Worm (Caenorhabditis elegans) whole organism, midembryonic: ENCODE data around the gene fut-4.

Experiments
- T22C8.4 ChIP-seq: fragments of 200-800 bp; sonication (Bioruptor generic); IDR thresholded peaks from 2 replicates; pipeline ENCODE4 v1.3.6; 2022; ENCODE audit warnings: missing genetic modification characterization, missing compliant biosample characterization
- flt-1 ChIP-seq: fragments of 200-800 bp; sonication (Bioruptor generic); IDR thresholded peaks from 2 replicates; pipeline ENCODE4 v1.3.6; 2022; ENCODE audit warnings: missing genetic modification characterization, missing compliant biosample characterization

DNA sequence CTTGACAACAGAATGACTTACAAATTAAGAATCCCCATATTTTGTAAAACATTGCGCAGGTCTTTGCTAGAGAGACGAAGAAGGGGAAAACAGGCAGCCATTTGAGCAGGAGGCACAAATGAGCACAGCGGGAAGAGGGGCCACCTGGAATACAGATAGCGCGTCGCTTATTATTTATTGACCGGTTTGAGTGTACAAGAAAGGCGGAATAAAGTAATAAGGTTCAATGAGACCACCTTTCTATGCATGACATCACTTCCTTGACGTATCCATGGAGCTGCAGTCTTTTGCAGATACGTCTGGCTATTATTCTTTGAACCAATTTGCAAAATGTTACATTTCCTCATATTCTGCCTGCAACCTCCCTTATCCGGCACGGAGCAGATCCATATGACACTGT lies 47.4 kb downstream of the fut-4 start, which contains the start of gene fbxb-111:
- TF ChIP-seq flt-1 (GFP tag; lab: Robert Waterston, UW) (no peak), T22C8.4 (GFP tag; lab: Robert Waterston, UW) (no peak)
